Fruit fly (Drosophila melanogaster) whole organism, wandering third instar larva: ENCODE data around the gene CG32669.

Experiments
- Abd-B ChIP-seq: fragments of >200 bp; optimal IDR thresholded peaks from 2 replicates; lab custom pipeline; 2017; ENCODE audit warnings: missing biosample characterization, missing genetic modification characterization
- CG32264 ChIP-seq: fragments of 200-800 bp; sonication (Bioruptor generic); optimal IDR thresholded peaks from 2 replicates; lab custom pipeline; 2016; ENCODE audit warnings: missing biosample characterization, missing genetic modification characterization
- CG9705 ChIP-seq: fragments of 200-800 bp; sonication (Bioruptor generic); optimal IDR thresholded peaks from 2 replicates; lab custom pipeline; 2018; ENCODE audit warnings: missing biosample characterization, mild to moderate bottlenecking, missing genetic modification characterization
- CrebA ChIP-seq: fragments of 200-800 bp; sonication (Bioruptor generic); optimal IDR thresholded peaks from 2 replicates; lab custom pipeline; 2016; ENCODE audit warnings: missing biosample characterization, mild to moderate bottlenecking, missing genetic modification characterization, borderline replicate concordance
- Dfd ChIP-seq: fragments of >200 bp; optimal IDR thresholded peaks from 2 replicates; lab custom pipeline; 2017; ENCODE audit warnings: missing biosample characterization, missing genetic modification characterization
- Dif ChIP-seq: fragments of 200-275, 200-300 bp; sonication (Bioruptor generic); optimal IDR thresholded peaks from 2 replicates; lab custom pipeline; 2018; ENCODE audit warnings: missing biosample characterization, missing genetic modification characterization; ENCODE audit not compliant: partially characterized antibody
- GATAd ChIP-seq: sonication (Bioruptor generic); optimal IDR thresholded peaks from 2 replicates; lab custom pipeline; 2016; ENCODE audit warnings: missing biosample characterization, missing genetic modification characterization
- HLH106 ChIP-seq: fragments of 200-800 bp; optimal IDR thresholded peaks from 3 replicates; lab custom pipeline; 2019; ENCODE audit warnings: missing biosample characterization, mild to moderate bottlenecking, missing genetic modification characterization, moderate library complexity
- Hnf4 ChIP-seq: fragments of 200-800 bp; sonication (Bioruptor generic); optimal IDR thresholded peaks from 2 replicates; lab custom pipeline; 2016; ENCODE audit warnings: missing biosample characterization, mild to moderate bottlenecking, missing genetic modification characterization
- Hr78 ChIP-seq: fragments of >200 bp; optimal IDR thresholded peaks from 2 replicates; lab custom pipeline; 2017; ENCODE audit warnings: missing biosample characterization, missing genetic modification characterization
- Hr83 ChIP-seq: fragments of 200-300 bp; sonication (Bioruptor generic); optimal IDR thresholded peaks from 2 replicates; lab custom pipeline; 2016; ENCODE audit warnings: missing biosample characterization, mild to moderate bottlenecking, missing genetic modification characterization, moderate library complexity; ENCODE audit not compliant: poor library complexity, severe bottlenecking
- Jra ChIP-seq: sonication (Bioruptor generic); optimal IDR thresholded peaks from 2 replicates; lab custom pipeline; 2016; ENCODE audit warnings: missing biosample characterization, missing genetic modification characterization
- Mio ChIP-seq: sonication (Bioruptor generic); optimal IDR thresholded peaks from 2 replicates; lab custom pipeline; 2016; ENCODE audit warnings: missing biosample characterization, missing genetic modification characterization
- Myc ChIP-seq: fragments of >200 bp; optimal IDR thresholded peaks from 2 replicates; lab custom pipeline; 2017
- N ChIP-seq: fragments of >200 bp; optimal IDR thresholded peaks from 2 replicates; lab custom pipeline; 2018; ENCODE audit warnings: missing biosample characterization, missing external identifiers, missing genetic modification characterization
- OdsH ChIP-seq: fragments of 200-800 bp; sonication (Bioruptor generic); optimal IDR thresholded peaks from 2 replicates; lab custom pipeline; 2016; ENCODE audit warnings: missing biosample characterization, mild to moderate bottlenecking, missing genetic modification characterization
- Rel ChIP-seq, 2 experiments: fragments of 200-800 bp; sonication (Bioruptor generic) in 1 of 2; optimal IDR thresholded peaks; 2 replicates in 1 of 2; 3 replicates in 1 of 2; lab custom pipeline; 2016 to 2019; ENCODE audit warnings: mild to moderate bottlenecking in 2 of 2, missing biosample characterization in 2 of 2, missing genetic modification characterization in 2 of 2, moderate library complexity in 1 of 2
- Sp1 ChIP-seq: fragments of 200-800 bp; sonication (Bioruptor generic); optimal IDR thresholded peaks from 3 replicates; lab custom pipeline; 2019; ENCODE audit warnings: missing biosample characterization, mild to moderate bottlenecking, missing genetic modification characterization, moderate library complexity
- Vsx2 ChIP-seq: fragments of 200-300, 225-300 bp; sonication (Bioruptor generic); optimal IDR thresholded peaks from 2 replicates; lab custom pipeline; 2018; ENCODE audit warnings: missing biosample characterization, missing genetic modification characterization; ENCODE audit not compliant: partially characterized antibody
- br ChIP-seq: fragments of 200-800 bp; sonication (Bioruptor generic); optimal IDR thresholded peaks from 2 replicates; lab custom pipeline; 2016; ENCODE audit warnings: missing biosample characterization, missing genetic modification characterization
- brk ChIP-seq: fragments of 200-800 bp; sonication (Bioruptor generic); optimal IDR thresholded peaks from 2 replicates; lab custom pipeline; 2016; ENCODE audit warnings: missing biosample characterization, mild to moderate bottlenecking, missing genetic modification characterization
- dl ChIP-seq, 2 experiments: fragments of 175-275, 200-275 bp in 1 of 2; fragments of 200-275 bp in 1 of 2; sonication (Bioruptor generic); optimal IDR thresholded peaks; lab custom pipeline; 2018; ENCODE audit warnings: mild to moderate bottlenecking in 2 of 2, missing biosample characterization in 2 of 2, missing genetic modification characterization in 2 of 2, moderate library complexity in 2 of 2; ENCODE audit not compliant: partially characterized antibody in 2 of 2, insufficient read depth in 1 of 2
- dmrt93B ChIP-seq: fragments of 200-800 bp; sonication (Bioruptor generic); optimal IDR thresholded peaks from 2 replicates; lab custom pipeline; 2018; ENCODE audit warnings: missing biosample characterization, mild to moderate bottlenecking, missing genetic modification characterization
- dsf ChIP-seq: sonication (Bioruptor generic); optimal IDR thresholded peaks from 2 replicates; lab custom pipeline; 2016; ENCODE audit warnings: missing biosample characterization, missing genetic modification characterization, borderline replicate concordance
- ey ChIP-seq: fragments of 200-800 bp; sonication (Bioruptor generic); optimal IDR thresholded peaks from 2 replicates; lab custom pipeline; 2016; ENCODE audit warnings: missing biosample characterization, missing genetic modification characterization
- foxo ChIP-seq, 2 experiments: fragments of 200-800 bp; sonication (Bioruptor generic); optimal IDR thresholded peaks; 2 replicates in 1 of 2; 3 replicates in 1 of 2; lab custom pipeline; 2016 to 2017; ENCODE audit warnings: missing biosample characterization in 2 of 2, missing genetic modification characterization in 2 of 2
- fru ChIP-seq: fragments of 200-800 bp; sonication (Bioruptor generic); optimal IDR thresholded peaks from 3 replicates; lab custom pipeline; 2016; ENCODE audit warnings: missing biosample characterization, mild to moderate bottlenecking, missing genetic modification characterization
- h ChIP-seq: fragments of 200-800 bp; sonication (Bioruptor generic); optimal IDR thresholded peaks from 3 replicates; lab custom pipeline; 2016; ENCODE audit warnings: missing biosample characterization, mild to moderate bottlenecking, missing genetic modification characterization
- jim ChIP-seq: fragments of 175-275, 200-325 bp; sonication (Bioruptor generic); optimal IDR thresholded peaks from 2 replicates; lab custom pipeline; 2016; ENCODE audit warnings: missing biosample characterization, mild to moderate bottlenecking, missing genetic modification characterization
- lola ChIP-seq: fragments of >200 bp; optimal IDR thresholded peaks from 2 replicates; lab custom pipeline; 2017; ENCODE audit warnings: missing biosample characterization, missing genetic modification characterization
- pan ChIP-seq: fragments of >200 bp; optimal IDR thresholded peaks from 2 replicates; lab custom pipeline; 2017
- psq ChIP-seq: fragments of 200-800 bp; sonication (Bioruptor generic); optimal IDR thresholded peaks from 3 replicates; lab custom pipeline; 2017; ENCODE audit warnings: missing biosample characterization, mild to moderate bottlenecking, missing genetic modification characterization, moderate library complexity
- rgr ChIP-seq: fragments of 200-800 bp; sonication (Bioruptor generic); optimal IDR thresholded peaks from 3 replicates; lab custom pipeline; 2016; ENCODE audit warnings: missing biosample characterization, mild to moderate bottlenecking, missing genetic modification characterization
- sage ChIP-seq: fragments of 200-800 bp; sonication (Bioruptor generic); optimal IDR thresholded peaks from 2 replicates; lab custom pipeline; 2016; ENCODE audit warnings: missing biosample characterization, mild to moderate bottlenecking, missing genetic modification characterization
- sv ChIP-seq: fragments of 200-800 bp; sonication (Bioruptor generic); optimal IDR thresholded peaks from 3 replicates; lab custom pipeline; 2016; ENCODE audit warnings: missing biosample characterization, missing genetic modification characterization
- tai ChIP-seq: sonication (Bioruptor generic); optimal IDR thresholded peaks from 2 replicates; lab custom pipeline; 2016; ENCODE audit warnings: missing biosample characterization, missing genetic modification characterization
- usp ChIP-seq: fragments of >200 bp; optimal IDR thresholded peaks from 2 replicates; lab custom pipeline; 2017; ENCODE audit warnings: missing biosample characterization, missing genetic modification characterization
- woc ChIP-seq: sonication (Bioruptor generic); optimal IDR thresholded peaks from 2 replicates; lab custom pipeline; 2016; ENCODE audit warnings: missing biosample characterization, mild to moderate bottlenecking, missing genetic modification characterization

The CG32669 gene

dm6 chrX:10832369-10832768 is 12.5 kb downstream of the CG32669 start:
- TF ChIP-seq woc (GFP tag; lab: Kevin White, UChicago) (no peak), CG9705 (peak; percentile 65), jim (GFP tag; lab: Kevin White, UChicago) (no peak), h (GFP tag; lab: Kevin White, UChicago) (peak; percentile 46), br (GFP tag; lab: Kevin White, UChicago) (peak; percentile 13), fru (peak; percentile 39), Vsx2 (GFP tag; lab: Kevin White, UChicago) (no peak), dl (GFP tag; optimal IDR thresholded peaks at IDR 0.05; lab: Kevin White, UChicago; ENCODE audit: insufficient read depth in 1 of 2, partially characterized antibody in 2 of 2) (no peak), Dfd (GFP tag; lab: Kevin White, UChicago) (no peak), usp (GFP tag; lab: Kevin White, UChicago) (no peak), GATAd (peak; percentile 17), Hr78 (no peak), Dif (GFP tag; lab: Kevin White, UChicago) (no peak), sv (GFP tag; lab: Kevin White, UChicago) (peak; percentile 57), Rel (GFP tag; optimal IDR thresholded peaks at IDR 0.05; lab: Kevin White, UChicago) (no peak), Rel (tag; optimal IDR thresholded peaks at IDR 0.05; lab: Kevin White, UChicago) (no peak), CG32264 (no peak), N (GFP tag; lab: Kevin White, UChicago) (no peak), Myc (lab: Kevin White, UChicago) (peak; percentile 93), Jra (GFP tag; lab: Kevin White, UChicago) (no peak), Hnf4 (peak; percentile 51), sage (GFP tag; lab: Kevin White, UChicago) (no peak), brk (GFP tag; lab: Kevin White, UChicago) (no peak), tai (peak; percentile 62), dsf (GFP tag; lab: Kevin White, UChicago) (no peak), dmrt93B (GFP tag; lab: Kevin White, UChicago) (peak; percentile 44), Mio (GFP tag; lab: Kevin White, UChicago) (no peak), Abd-B (GFP tag; lab: Kevin White, UChicago) (no peak), Hr83 (peak; percentile 23), psq (GFP tag; lab: Kevin White, UChicago) (peak; percentile 39), HLH106 (tag; lab: Kevin White, UChicago) (peak; percentile 65), ey (peak; percentile 42), pan (lab: Kevin White, UChicago) (no peak), Sp1 (GFP tag; lab: Kevin White, UChicago) (no peak), lola (GFP tag; lab: Kevin White, UChicago) (no peak), CrebA (GFP tag; lab: Kevin White, UChicago) (no peak), foxo (GFP tag; optimal IDR thresholded peaks at IDR 0.05; lab: Kevin White, UChicago) (peak in 1 of 2 experiments; percentile 73), rgr (GFP tag; lab: Kevin White, UChicago) (peak; percentile 65), OdsH (peak; percentile 51)

- TF ChIP-seq sv (GFP tag; lab: Kevin White, UChicago) (no peak), CrebA (GFP tag; lab: Kevin White, UChicago) (no peak), CG32264 (no peak), psq (GFP tag; lab: Kevin White, UChicago) (peak; percentile 11), CG9705 (no peak), Sp1 (GFP tag; lab: Kevin White, UChicago) (peak; percentile 18), OdsH (no peak), HLH106 (tag; lab: Kevin White, UChicago) (peak; percentile 22), jim (GFP tag; lab: Kevin White, UChicago) (no peak), Jra (GFP tag; lab: Kevin White, UChicago) (no peak), ey (no peak), h (GFP tag; lab: Kevin White, UChicago) (no peak), Hr78 (no peak), fru (no peak), Rel (GFP tag; optimal IDR thresholded peaks at IDR 0.05; lab: Kevin White, UChicago) (no peak), Rel (tag; optimal IDR thresholded peaks at IDR 0.05; lab: Kevin White, UChicago) (no peak), lola (GFP tag; lab: Kevin White, UChicago) (no peak), woc (GFP tag; lab: Kevin White, UChicago) (no peak)
These were observed 17.6 kb downstream of the CG32669 start for dm6 chrX:10827301-10827700.
